Fruit fly (Drosophila melanogaster): Measurements from ENCODE around the gene CG32069.

The CG32069 gene

DNA sequence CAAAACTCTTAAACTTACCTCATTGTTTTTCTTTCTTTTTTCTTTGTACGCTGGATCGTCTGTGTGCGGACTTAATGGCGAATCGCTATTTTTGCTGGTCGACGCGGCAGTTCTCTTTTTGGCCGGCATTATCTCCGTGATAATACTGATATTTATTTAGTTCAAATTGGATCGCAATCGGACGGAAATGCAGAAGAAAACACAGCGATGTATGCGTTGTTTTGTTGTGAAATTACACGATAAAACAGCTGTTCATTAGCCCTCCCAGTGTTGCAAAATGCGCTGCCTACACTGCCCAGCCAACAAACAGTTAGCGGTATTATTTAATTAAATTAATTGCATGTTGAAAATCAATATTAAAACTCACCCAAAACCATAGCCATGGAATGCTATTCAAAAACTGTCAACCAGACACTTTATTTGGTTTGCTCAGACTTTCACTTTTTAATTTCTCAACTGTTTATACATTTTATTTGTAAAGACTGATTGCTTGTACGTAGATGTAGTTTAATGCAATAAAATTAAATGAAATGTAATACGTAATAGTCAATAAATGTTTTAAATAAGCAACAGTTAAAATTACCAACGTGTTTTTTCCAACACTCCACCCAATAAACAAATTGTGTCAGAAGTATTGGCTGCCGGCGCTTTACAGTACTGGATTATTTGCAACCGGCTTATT, 35.7 kb upstream of the CG32069 start, which contains the start of the genes Irbp18 and APP-BP1 (continued):
- peak; percentile 68 for TF ChIP-seq kah (GFP tag; optimal IDR thresholded peaks at IDR 0.05)
- peak; percentile 91 for TF ChIP-seq btn (GFP tag; optimal IDR thresholded peaks at IDR 0.05)
- peak; percentile 72 for TF ChIP-seq MBD-R2 (GFP tag; IDR thresholded peaks at IDR 0.05)
- TF ChIP-seq aop (GFP tag; IDR thresholded peaks at IDR 0.05) = peak; percentile 53; the same call in 1 of the 2 replicates
- TF ChIP-seq CG1024 (GFP tag; IDR thresholded peaks at IDR 0.05) = peak; percentile 63
- TF ChIP-seq danr (GFP tag; IDR thresholded peaks at IDR 0.05) = peak; percentile 81
- TF ChIP-seq NC2α (GFP tag; optimal IDR thresholded peaks at IDR 0.05) = peak; percentile 84
- no peak; the same call in 1 of the 2 replicates for TF ChIP-seq amos (GFP tag; IDR thresholded peaks at IDR 0.05; ENCODE audit: partially characterized antibody)
- peak; percentile 83 for TF ChIP-seq CG14014 (GFP tag; IDR thresholded peaks at IDR 0.05)
- peak; percentile 84 for TF ChIP-seq ci (GFP tag; IDR thresholded peaks at IDR 0.05)
- peak; percentile 93 for TF ChIP-seq Chrac-16 (GFP tag; optimal IDR thresholded peaks at IDR 0.05)
- TF ChIP-seq NFAT (GFP tag; IDR thresholded peaks at IDR 0.05) = peak; percentile 74
- peak; percentile 73 for TF ChIP-seq wor (GFP tag; IDR thresholded peaks at IDR 0.05)
- TF ChIP-seq Xbp1 (GFP tag; optimal IDR thresholded peaks at IDR 0.05) = peak; percentile 96
- TF ChIP-seq CG3995 (GFP tag; optimal IDR thresholded peaks at IDR 0.05) = peak; percentile 64
- peak; percentile 84 for TF ChIP-seq Vsx1 (GFP tag; optimal IDR thresholded peaks at IDR 0.05)
- TF ChIP-seq lov (optimal IDR thresholded peaks at IDR 0.05) = no peak
- peak; percentile 49; the same call in 1 of the 3 replicates for TF ChIP-seq lov (GFP tag; IDR thresholded peaks at IDR 0.05)
- peak; percentile 95 for TF ChIP-seq ind (GFP tag; optimal IDR thresholded peaks at IDR 0.05)
- TF ChIP-seq row (GFP tag; IDR thresholded peaks at IDR 0.05) = peak; percentile 88
- TF ChIP-seq vnd (GFP tag; IDR thresholded peaks at IDR 0.05; ENCODE audit: partially characterized antibody) = no peak
- TF ChIP-seq CG11695 (GFP tag; IDR thresholded peaks at IDR 0.05) = peak; percentile 91
- peak; percentile 58; the same call in 1 of the 2 replicates for TF ChIP-seq Gsc (GFP tag; IDR thresholded peaks at IDR 0.05)
- peak; percentile 85 for TF ChIP-seq Optix (GFP tag; IDR thresholded peaks at IDR 0.05)
- no peak for TF ChIP-seq ato (GFP tag; IDR thresholded peaks at IDR 0.05; ENCODE audit: partially characterized antibody)
- TF ChIP-seq kay (GFP tag; optimal IDR thresholded peaks at IDR 0.05) = peak; percentile 93
- peak; percentile 93 for TF ChIP-seq Atf3 (GFP tag; optimal IDR thresholded peaks at IDR 0.05)
- peak; percentile 84 for TF ChIP-seq sisA (GFP tag; IDR thresholded peaks at IDR 0.05)
- peak; percentile 65 for TF ChIP-seq CG11696 (GFP tag; IDR thresholded peaks at IDR 0.05)
- TF ChIP-seq da (GFP tag; optimal IDR thresholded peaks at IDR 0.05) = peak; percentile 93
- TF ChIP-seq lilli (GFP tag; optimal IDR thresholded peaks at IDR 0.05) = peak; percentile 97
- TF ChIP-seq gsb-n (tag; optimal IDR thresholded peaks at IDR 0.05) = peak; percentile 89
- TF ChIP-seq CG1647 (GFP tag; optimal IDR thresholded peaks at IDR 0.05) = peak; percentile 91
- no peak for TF ChIP-seq sc (optimal IDR thresholded peaks at IDR 0.05)
- peak; percentile 90 for TF ChIP-seq sc (GFP tag; optimal IDR thresholded peaks at IDR 0.05)
- TF ChIP-seq cg (GFP tag; optimal IDR thresholded peaks at IDR 0.05) = peak; percentile 22
- TF ChIP-seq Gug (GFP tag; IDR thresholded peaks at IDR 0.05) = peak; percentile 84
- TF ChIP-seq CG17829 (tag; optimal IDR thresholded peaks at IDR 0.05) = peak; percentile 91
- peak; percentile 82 for TF ChIP-seq CG5180 (GFP tag; optimal IDR thresholded peaks at IDR 0.05)
- TF ChIP-seq jigr1 (GFP tag; IDR thresholded peaks at IDR 0.05) = peak; percentile 54; the same call in 1 of the 3 replicates
- TF ChIP-seq Mad (GFP tag; optimal IDR thresholded peaks at IDR 0.05) = peak; percentile 96
- TF ChIP-seq CG1603 (tag; optimal IDR thresholded peaks at IDR 0.05) = peak; percentile 88
- TF ChIP-seq cas (GFP tag; IDR thresholded peaks at IDR 0.05) = peak; percentile 32; the same call in 1 of the 2 replicates
- no peak for TF ChIP-seq Doc3 (GFP tag; IDR thresholded peaks at IDR 0.05; ENCODE audit: partially characterized antibody)
- TF ChIP-seq CG15269 (tag; optimal IDR thresholded peaks at IDR 0.05) = peak; percentile 93
- TF ChIP-seq Sry-δ (GFP tag; optimal IDR thresholded peaks at IDR 0.05) = peak; percentile 60
- no peak for TF ChIP-seq CG13287 (GFP tag; IDR thresholded peaks at IDR 0.05; ENCODE audit: partially characterized antibody)
- peak; percentile 94 for TF ChIP-seq Six4 (GFP tag; optimal IDR thresholded peaks at IDR 0.05)
- peak; percentile 84 for TF ChIP-seq CG3065 (GFP tag; optimal IDR thresholded peaks at IDR 0.05)
- TF ChIP-seq Usf (GFP tag; optimal IDR thresholded peaks at IDR 0.05) = peak; percentile 86
- TF ChIP-seq CG1529 (GFP tag; optimal IDR thresholded peaks at IDR 0.05) = peak; percentile 86
